Fruit fly (Drosophila melanogaster) whole organism, wandering third instar larva: ENCODE measurements around the gene RhoGAP92B.

Experiments used
- CG32264 ChIP-seq: fragments of 200-800 bp; sonication (Bioruptor generic); optimal IDR thresholded peaks from 2 replicates; lab custom pipeline; 2016; ENCODE audit warnings: missing biosample characterization, missing genetic modification characterization
- CG9705 ChIP-seq: fragments of 200-800 bp; sonication (Bioruptor generic); optimal IDR thresholded peaks from 2 replicates; lab custom pipeline; 2018; ENCODE audit warnings: missing biosample characterization, mild to moderate bottlenecking, missing genetic modification characterization
- CrebA ChIP-seq: fragments of 200-800 bp; sonication (Bioruptor generic); optimal IDR thresholded peaks from 2 replicates; lab custom pipeline; 2016; ENCODE audit warnings: missing biosample characterization, mild to moderate bottlenecking, missing genetic modification characterization, borderline replicate concordance
- Dfd ChIP-seq: fragments of >200 bp; optimal IDR thresholded peaks from 2 replicates; lab custom pipeline; 2017; ENCODE audit warnings: missing biosample characterization, missing genetic modification characterization
- Dif ChIP-seq: fragments of 200-275, 200-300 bp; sonication (Bioruptor generic); optimal IDR thresholded peaks from 2 replicates; lab custom pipeline; 2018; ENCODE audit warnings: missing biosample characterization, missing genetic modification characterization; ENCODE audit not compliant: partially characterized antibody
- GATAd ChIP-seq: sonication (Bioruptor generic); optimal IDR thresholded peaks from 2 replicates; lab custom pipeline; 2016; ENCODE audit warnings: missing biosample characterization, missing genetic modification characterization
- HLH106 ChIP-seq: fragments of 200-800 bp; optimal IDR thresholded peaks from 3 replicates; lab custom pipeline; 2019; ENCODE audit warnings: missing biosample characterization, mild to moderate bottlenecking, missing genetic modification characterization, moderate library complexity
- Hnf4 ChIP-seq: fragments of 200-800 bp; sonication (Bioruptor generic); optimal IDR thresholded peaks from 2 replicates; lab custom pipeline; 2016; ENCODE audit warnings: missing biosample characterization, mild to moderate bottlenecking, missing genetic modification characterization
- Hr78 ChIP-seq: fragments of >200 bp; optimal IDR thresholded peaks from 2 replicates; lab custom pipeline; 2017; ENCODE audit warnings: missing biosample characterization, missing genetic modification characterization
- Hr83 ChIP-seq: fragments of 200-300 bp; sonication (Bioruptor generic); optimal IDR thresholded peaks from 2 replicates; lab custom pipeline; 2016; ENCODE audit warnings: missing biosample characterization, mild to moderate bottlenecking, missing genetic modification characterization, moderate library complexity; ENCODE audit not compliant: poor library complexity, severe bottlenecking
- Jra ChIP-seq: sonication (Bioruptor generic); optimal IDR thresholded peaks from 2 replicates; lab custom pipeline; 2016; ENCODE audit warnings: missing biosample characterization, missing genetic modification characterization
- Mio ChIP-seq: sonication (Bioruptor generic); optimal IDR thresholded peaks from 2 replicates; lab custom pipeline; 2016; ENCODE audit warnings: missing biosample characterization, missing genetic modification characterization
- Myc ChIP-seq: fragments of >200 bp; optimal IDR thresholded peaks from 2 replicates; lab custom pipeline; 2017
- N ChIP-seq: fragments of >200 bp; optimal IDR thresholded peaks from 2 replicates; lab custom pipeline; 2018; ENCODE audit warnings: missing biosample characterization, missing external identifiers, missing genetic modification characterization
- OdsH ChIP-seq: fragments of 200-800 bp; sonication (Bioruptor generic); optimal IDR thresholded peaks from 2 replicates; lab custom pipeline; 2016; ENCODE audit warnings: missing biosample characterization, mild to moderate bottlenecking, missing genetic modification characterization
- Rel ChIP-seq, 2 experiments: fragments of 200-800 bp; sonication (Bioruptor generic) in 1 of 2; optimal IDR thresholded peaks; 2 replicates in 1 of 2; 3 replicates in 1 of 2; lab custom pipeline; 2016 to 2019; ENCODE audit warnings: mild to moderate bottlenecking in 2 of 2, missing biosample characterization in 2 of 2, missing genetic modification characterization in 2 of 2, moderate library complexity in 1 of 2
- Sp1 ChIP-seq: fragments of 200-800 bp; sonication (Bioruptor generic); optimal IDR thresholded peaks from 3 replicates; lab custom pipeline; 2019; ENCODE audit warnings: missing biosample characterization, mild to moderate bottlenecking, missing genetic modification characterization, moderate library complexity
- Vsx2 ChIP-seq: fragments of 200-300, 225-300 bp; sonication (Bioruptor generic); optimal IDR thresholded peaks from 2 replicates; lab custom pipeline; 2018; ENCODE audit warnings: missing biosample characterization, missing genetic modification characterization; ENCODE audit not compliant: partially characterized antibody
- br ChIP-seq: fragments of 200-800 bp; sonication (Bioruptor generic); optimal IDR thresholded peaks from 2 replicates; lab custom pipeline; 2016; ENCODE audit warnings: missing biosample characterization, missing genetic modification characterization
- brk ChIP-seq: fragments of 200-800 bp; sonication (Bioruptor generic); optimal IDR thresholded peaks from 2 replicates; lab custom pipeline; 2016; ENCODE audit warnings: missing biosample characterization, mild to moderate bottlenecking, missing genetic modification characterization
- dl ChIP-seq, 2 experiments: fragments of 175-275, 200-275 bp in 1 of 2; fragments of 200-275 bp in 1 of 2; sonication (Bioruptor generic); optimal IDR thresholded peaks; lab custom pipeline; 2018; ENCODE audit warnings: mild to moderate bottlenecking in 2 of 2, missing biosample characterization in 2 of 2, missing genetic modification characterization in 2 of 2, moderate library complexity in 2 of 2; ENCODE audit not compliant: partially characterized antibody in 2 of 2, insufficient read depth in 1 of 2
- dmrt93B ChIP-seq: fragments of 200-800 bp; sonication (Bioruptor generic); optimal IDR thresholded peaks from 2 replicates; lab custom pipeline; 2018; ENCODE audit warnings: missing biosample characterization, mild to moderate bottlenecking, missing genetic modification characterization
- dsf ChIP-seq: sonication (Bioruptor generic); optimal IDR thresholded peaks from 2 replicates; lab custom pipeline; 2016; ENCODE audit warnings: missing biosample characterization, missing genetic modification characterization, borderline replicate concordance
- ey ChIP-seq: fragments of 200-800 bp; sonication (Bioruptor generic); optimal IDR thresholded peaks from 2 replicates; lab custom pipeline; 2016; ENCODE audit warnings: missing biosample characterization, missing genetic modification characterization
- foxo ChIP-seq, 2 experiments: fragments of 200-800 bp; sonication (Bioruptor generic); optimal IDR thresholded peaks; 2 replicates in 1 of 2; 3 replicates in 1 of 2; lab custom pipeline; 2016 to 2017; ENCODE audit warnings: missing biosample characterization in 2 of 2, missing genetic modification characterization in 2 of 2
- fru ChIP-seq: fragments of 200-800 bp; sonication (Bioruptor generic); optimal IDR thresholded peaks from 3 replicates; lab custom pipeline; 2016; ENCODE audit warnings: missing biosample characterization, mild to moderate bottlenecking, missing genetic modification characterization
- h ChIP-seq: fragments of 200-800 bp; sonication (Bioruptor generic); optimal IDR thresholded peaks from 3 replicates; lab custom pipeline; 2016; ENCODE audit warnings: missing biosample characterization, mild to moderate bottlenecking, missing genetic modification characterization
- lola ChIP-seq: fragments of >200 bp; optimal IDR thresholded peaks from 2 replicates; lab custom pipeline; 2017; ENCODE audit warnings: missing biosample characterization, missing genetic modification characterization
- pan ChIP-seq: fragments of >200 bp; optimal IDR thresholded peaks from 2 replicates; lab custom pipeline; 2017
- psq ChIP-seq: fragments of 200-800 bp; sonication (Bioruptor generic); optimal IDR thresholded peaks from 3 replicates; lab custom pipeline; 2017; ENCODE audit warnings: missing biosample characterization, mild to moderate bottlenecking, missing genetic modification characterization, moderate library complexity
- rgr ChIP-seq: fragments of 200-800 bp; sonication (Bioruptor generic); optimal IDR thresholded peaks from 3 replicates; lab custom pipeline; 2016; ENCODE audit warnings: missing biosample characterization, mild to moderate bottlenecking, missing genetic modification characterization
- sage ChIP-seq: fragments of 200-800 bp; sonication (Bioruptor generic); optimal IDR thresholded peaks from 2 replicates; lab custom pipeline; 2016; ENCODE audit warnings: missing biosample characterization, mild to moderate bottlenecking, missing genetic modification characterization
- sv ChIP-seq: fragments of 200-800 bp; sonication (Bioruptor generic); optimal IDR thresholded peaks from 3 replicates; lab custom pipeline; 2016; ENCODE audit warnings: missing biosample characterization, missing genetic modification characterization
- usp ChIP-seq: fragments of >200 bp; optimal IDR thresholded peaks from 2 replicates; lab custom pipeline; 2017; ENCODE audit warnings: missing biosample characterization, missing genetic modification characterization
- woc ChIP-seq: sonication (Bioruptor generic); optimal IDR thresholded peaks from 2 replicates; lab custom pipeline; 2016; ENCODE audit warnings: missing biosample characterization, mild to moderate bottlenecking, missing genetic modification characterization

The RhoGAP92B gene

DNA sequence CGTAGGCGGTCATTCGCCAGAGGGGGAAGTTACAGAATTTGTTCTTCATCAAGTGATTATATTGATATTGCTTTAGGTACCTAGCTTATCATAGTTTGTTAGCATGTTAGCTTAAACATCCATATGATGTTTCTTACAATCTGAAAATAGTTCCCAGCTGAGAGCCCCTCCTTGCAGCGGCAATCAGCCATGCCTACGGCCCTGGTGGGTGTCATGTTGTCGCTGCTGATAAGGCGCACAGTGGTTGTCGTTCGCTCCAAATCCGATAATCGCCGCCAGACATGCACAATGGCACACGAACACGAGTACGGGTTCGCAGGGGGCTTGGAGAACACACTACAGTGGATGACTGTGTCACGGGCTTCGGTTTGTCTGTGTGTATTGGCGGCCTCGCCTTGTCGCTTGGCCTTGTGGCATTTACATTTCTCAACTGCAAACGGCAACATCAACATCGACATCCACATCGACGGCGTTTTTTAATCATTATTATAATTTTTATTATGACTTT lies 1.0 kb downstream of the RhoGAP92B start (continued):
- TF ChIP-seq pan (no peak), psq (GFP tag; lab: Kevin White, UChicago) (peak; percentile 86), CG32264 (GFP tag; lab: Kevin White, UChicago) (peak; percentile 66), br (GFP tag; lab: Kevin White, UChicago) (peak; percentile 95), brk (no peak), Hr83 (GFP tag; lab: Kevin White, UChicago) (peak; percentile 81), Hr78 (GFP tag; lab: Kevin White, UChicago) (no peak), CG9705 (GFP tag; lab: Kevin White, UChicago) (peak; percentile 52), Dfd (GFP tag; lab: Kevin White, UChicago) (no peak), CrebA (no peak), Rel (GFP tag; optimal IDR thresholded peaks at IDR 0.05; lab: Kevin White, UChicago) (peak; percentile 33), Rel (tag; optimal IDR thresholded peaks at IDR 0.05; lab: Kevin White, UChicago) (peak; percentile 87), Myc (no peak), woc (GFP tag; lab: Kevin White, UChicago) (peak; percentile 75), ey (GFP tag; lab: Kevin White, UChicago) (peak; percentile 96)

DNA sequence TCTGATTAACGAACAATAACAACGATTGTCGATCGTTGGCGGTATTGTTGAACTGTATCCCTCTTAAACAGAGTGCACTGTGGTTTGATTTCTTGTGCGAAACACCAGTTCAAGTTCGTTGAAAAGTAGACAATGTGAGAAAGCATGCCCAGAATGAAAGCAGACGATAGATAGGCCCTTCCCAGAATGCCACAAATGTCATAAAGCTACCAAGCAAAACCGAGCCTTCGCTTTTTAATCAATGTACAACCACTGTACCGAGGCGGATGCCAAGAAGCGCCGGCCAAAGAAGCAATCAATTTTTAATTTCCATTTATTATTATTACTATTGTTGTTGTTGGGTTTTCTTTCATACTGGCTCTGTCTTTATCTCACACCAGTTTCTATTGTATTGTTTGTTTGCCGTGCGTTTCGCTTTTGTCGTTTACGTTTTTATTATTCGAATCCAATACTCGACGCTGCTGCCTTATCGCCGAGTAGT lies 3.9 kb downstream of the RhoGAP92B start:
- TF ChIP-seq HLH106 (peak; percentile 40), rgr (GFP tag; lab: Kevin White, UChicago) (peak; percentile 87), sage (GFP tag; lab: Kevin White, UChicago) (peak; percentile 40), Mio (GFP tag; lab: Kevin White, UChicago) (no peak), fru (peak; percentile 69), foxo (GFP tag; optimal IDR thresholded peaks at IDR 0.05; lab: Kevin White, UChicago) (peak; percentile 5 to 85), CG32264 (GFP tag; lab: Kevin White, UChicago) (peak; percentile 64), Vsx2 (GFP tag; lab: Kevin White, UChicago) (no peak), ey (GFP tag; lab: Kevin White, UChicago) (peak; percentile 83), CG9705 (GFP tag; lab: Kevin White, UChicago) (no peak), dl (GFP tag; optimal IDR thresholded peaks at IDR 0.05; lab: Kevin White, UChicago; ENCODE audit: insufficient read depth in 1 of 2, partially characterized antibody in 2 of 2) (no peak), dmrt93B (peak; percentile 44), br (GFP tag; lab: Kevin White, UChicago) (peak; percentile 88), sv (GFP tag; lab: Kevin White, UChicago) (peak; percentile 77), woc (GFP tag; lab: Kevin White, UChicago) (peak; percentile 41), pan (no peak), Dif (no peak), GATAd (GFP tag; lab: Kevin White, UChicago) (no peak), lola (GFP tag; lab: Kevin White, UChicago) (no peak), N (GFP tag; lab: Kevin White, UChicago) (no peak), dsf (GFP tag; lab: Kevin White, UChicago) (peak; percentile 23), h (GFP tag; lab: Kevin White, UChicago) (peak; percentile 88), brk (peak; percentile 75), Hnf4 (GFP tag; lab: Kevin White, UChicago) (peak; percentile 80), usp (GFP tag; lab: Kevin White, UChicago) (no peak), psq (GFP tag; lab: Kevin White, UChicago) (peak; percentile 69), Jra (GFP tag; lab: Kevin White, UChicago) (peak; percentile 56), Rel (GFP tag; optimal IDR thresholded peaks at IDR 0.05; lab: Kevin White, UChicago) (peak; percentile 17), Rel (tag; optimal IDR thresholded peaks at IDR 0.05; lab: Kevin White, UChicago) (no peak), OdsH (GFP tag; lab: Kevin White, UChicago) (peak; percentile 82), Sp1 (GFP tag; lab: Kevin White, UChicago) (peak; percentile 39), Hr83 (GFP tag; lab: Kevin White, UChicago) (peak; percentile 45)
